Worm (Caenorhabditis elegans): ENCODE results near the gene F46C5.2.
A peak's percentile ranks its signal among the peaks of the same experiment; 100 is the strongest.

Gene F46C5.2

ce11 chrII:8829189-8829588 lies at the start of gene F46C5.2:
Gene F46C5.2 (minus strand): TSS chrII:8829289.
- TF ChIP-seq lsy-2 (tag; optimal IDR thresholded peaks at IDR 0.05) (no peak), dve-1 (tag; optimal IDR thresholded peaks at IDR 0.05; ENCODE audit: insufficient read depth) (no peak), arid-1 (GFP tag; conservative IDR thresholded peaks at IDR 0.05) (no peak), lin-39 (tag; optimal IDR thresholded peaks at IDR 0.05) (no peak), lir-3 (tag; optimal IDR thresholded peaks at IDR 0.05) (no peak), snpc-1.2 (GFP tag; IDR thresholded peaks at IDR 0.05) (no peak), ceh-82 (tag; optimal IDR thresholded peaks at IDR 0.05) (no peak), snpc-4 (tag; optimal IDR thresholded peaks at IDR 0.05) (no peak), zfp-2 (tag; optimal IDR thresholded peaks at IDR 0.05) (no peak), tra-1 (GFP tag; IDR thresholded peaks at IDR 0.05) (no peak), D1046.2 (GFP tag; IDR thresholded peaks at IDR 0.05) (no peak), nhr-48 (tag; optimal IDR thresholded peaks at IDR 0.05) (no peak), dmd-9 (GFP tag; IDR thresholded peaks at IDR 0.05) (no peak), nhr-102 (tag; optimal IDR thresholded peaks at IDR 0.05) (no peak), hif-1 (tag; optimal IDR thresholded peaks at IDR 0.05) (no peak), ztf-11 (tag; optimal IDR thresholded peaks at IDR 0.05) (no peak)

DNA sequence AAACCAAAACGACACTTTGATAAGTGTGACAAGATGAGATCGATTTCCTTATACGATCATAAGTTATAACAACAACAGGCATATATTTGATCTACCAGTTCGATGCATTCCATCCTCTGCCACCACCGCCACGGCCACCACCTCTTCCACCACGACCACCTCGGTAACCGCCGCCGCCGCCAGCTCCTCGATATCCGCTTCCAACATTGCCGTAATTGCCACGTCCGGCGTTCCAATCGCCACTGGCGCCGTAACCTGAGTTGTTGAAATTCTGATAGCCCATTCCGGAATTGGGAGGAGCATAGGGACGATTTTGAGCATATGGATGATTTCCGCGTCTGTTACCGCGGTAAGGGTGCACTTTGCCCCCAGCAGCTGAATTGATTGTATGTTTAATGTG lies 49.4 kb upstream of the F46C5.2 start:
- TF ChIP-seq pha-4 (GFP tag; IDR thresholded peaks at IDR 0.05) = no peak
- no peak for TF ChIP-seq pha-4 (tag; optimal IDR thresholded peaks at IDR 0.05)
- 0 out of 2 replicates have a peak, but pooled peaks have one; percentile 49 for TF ChIP-seq egl-43 (GFP tag; IDR thresholded peaks at IDR 0.05)
- no peak for TF ChIP-seq daf-12 (tag; optimal IDR thresholded peaks at IDR 0.05)
- no peak for TF ChIP-seq hif-1 (tag; optimal IDR thresholded peaks at IDR 0.05)
- peak; percentile 58 for TF ChIP-seq set-16 (GFP tag; IDR thresholded peaks at IDR 0.05)
- no peak for TF ChIP-seq daf-8 (GFP tag; IDR thresholded peaks at IDR 0.05)
- no peak for TF ChIP-seq T20F7.1 (GFP tag; optimal IDR thresholded peaks at IDR 0.05)
- TF ChIP-seq ceh-20 (GFP tag; IDR thresholded peaks at IDR 0.05) = no peak
- no peak for TF ChIP-seq lin-29 (GFP tag; IDR thresholded peaks at IDR 0.05)
- TF ChIP-seq Y75B8A.6 (GFP tag; IDR thresholded peaks at IDR 0.05) = no peak
- no peak for TF ChIP-seq nhr-25 (tag; optimal IDR thresholded peaks at IDR 0.05; ENCODE audit: borderline replicate concordance, insufficient read depth)
- 0 out of 2 replicates have a peak, but pooled peaks have one; percentile 26 for TF ChIP-seq arid-1 (GFP tag; conservative IDR thresholded peaks at IDR 0.05)
- no peak for TF ChIP-seq aly-2 (tag; optimal IDR thresholded peaks at IDR 0.05)
- no peak for TF ChIP-seq unc-130 (GFP tag; optimal IDR thresholded peaks at IDR 0.05)

- TF ChIP-seq unc-62 (GFP tag; optimal IDR thresholded peaks at IDR 0.05 in 1 of 2) (peak in 1 of 2 experiments; percentile 51), unc-62 (tag; optimal IDR thresholded peaks at IDR 0.05) (no peak), php-3 (GFP tag; IDR thresholded peaks at IDR 0.05) (0 out of 2 replicates have a peak, but pooled peaks have one; percentile 9), mes-2 (tag; optimal IDR thresholded peaks at IDR 0.05; ENCODE audit: poor library complexity, severe bottlenecking) (no peak), hlh-30 (tag; optimal IDR thresholded peaks at IDR 0.05; ENCODE audit: insufficient read depth) (no peak), egl-43 (GFP tag; IDR thresholded peaks at IDR 0.05) (0 out of 2 replicates have a peak, but pooled peaks have one; percentile 37), snpc-4 (tag; optimal IDR thresholded peaks at IDR 0.05) (peak; percentile 34), F49E8.2 (tag; optimal IDR thresholded peaks at IDR 0.05; ENCODE audit: borderline replicate concordance) (peak; percentile 55), unc-130 (GFP tag; optimal IDR thresholded peaks at IDR 0.05) (peak; percentile 13), set-16 (GFP tag; IDR thresholded peaks at IDR 0.05) (peak; percentile 44; the same call in 1 of the 2 replicates), dmd-8 (GFP tag; IDR thresholded peaks at IDR 0.05) (0 out of 2 replicates have a peak, but pooled peaks have one; percentile 52), T26A8.4 (GFP tag; IDR thresholded peaks at IDR 0.05) (0 out of 2 replicates have a peak, but pooled peaks have one; percentile 50), ces-1 (GFP tag; optimal IDR thresholded peaks at IDR 0.05) (no peak), cey-2 (tag; optimal IDR thresholded peaks at IDR 0.05; ENCODE audit: borderline replicate concordance, insufficient read depth) (no peak)
These were observed 48.2 kb upstream of the F46C5.2 start for ce11 chrII:8877032-8877985.
